Fruit fly (Drosophila melanogaster) whole organism, embryonic: ENCODE data around the gene osk.
A peak's percentile ranks its signal among the peaks of the same experiment; 100 is the strongest.

Experiments used
- CG13624 ChIP-seq: fragments of 200-800 bp; sonication (Bioruptor generic); optimal IDR thresholded peaks from 2 replicates; lab custom pipeline; 2016; ENCODE audit warnings: missing biosample characterization, missing genetic modification characterization
- CG1832 ChIP-seq: fragments of 200-800 bp; sonication (Bioruptor generic); optimal IDR thresholded peaks from 2 replicates; lab custom pipeline; 2017; ENCODE audit warnings: missing biosample characterization, mild to moderate bottlenecking, missing genetic modification characterization, inconsistent platforms
- CG4404 ChIP-seq: fragments of 200-800 bp; sonication (Bioruptor generic); IDR thresholded peaks from 2 replicates; pipeline ENCODE4 v1.3.6; 2022; ENCODE audit warnings: missing biosample characterization, missing genetic modification characterization
- CG9876 ChIP-seq: fragments of 200-800 bp; sonication (Bioruptor generic); optimal IDR thresholded peaks from 2 replicates; lab custom pipeline; 2016; ENCODE audit warnings: missing biosample characterization, missing genetic modification characterization
- Eip74EF ChIP-seq, 2 experiments: fragments of 200-800 bp in 1 of 2; fragments of >200 bp in 1 of 2; sonication (Bioruptor generic) in 1 of 2; optimal IDR thresholded peaks; 2 replicates each; lab custom pipeline; 2017 to 2019; ENCODE audit warnings: missing biosample characterization in 2 of 2, missing genetic modification characterization in 2 of 2, mild to moderate bottlenecking in 1 of 2, moderate library complexity in 1 of 2
- Sin3A ChIP-seq: fragments of >200 bp; optimal IDR thresholded peaks from 2 replicates; lab custom pipeline; 2018
- emc ChIP-seq: fragments of 200-800 bp; sonication (Bioruptor generic); optimal IDR thresholded peaks from 2 replicates; lab custom pipeline; 2016; ENCODE audit warnings: missing biosample characterization, missing genetic modification characterization
- insv ChIP-seq, 2 experiments: fragments of 200-800 bp; sonication (Bioruptor generic); optimal IDR thresholded peaks; 3 replicates each; lab custom pipeline; 2016 to 2018; ENCODE audit warnings: missing biosample characterization in 2 of 2, missing genetic modification characterization in 2 of 2
- jing ChIP-seq: fragments of 200-800 bp; sonication (Bioruptor generic); optimal IDR thresholded peaks from 2 replicates; lab custom pipeline; 2018; ENCODE audit warnings: missing biosample characterization, mild to moderate bottlenecking, missing genetic modification characterization
- pho ChIP-seq: fragments of 200-800 bp; sonication (Bioruptor generic); optimal IDR thresholded peaks from 2 replicates; lab custom pipeline; 2016; ENCODE audit warnings: missing biosample characterization, missing genetic modification characterization
- psq ChIP-seq: fragments of 200-800 bp; sonication (Bioruptor generic); optimal IDR thresholded peaks from 2 replicates; lab custom pipeline; 2017; ENCODE audit warnings: missing biosample characterization, missing genetic modification characterization
- ro ChIP-seq: fragments of 200-800 bp; sonication (Bioruptor generic); IDR thresholded peaks from 2 replicates; pipeline ENCODE4 v1.3.6; 2022; ENCODE audit warnings: missing biosample characterization, missing genetic modification characterization
- ttk ChIP-seq: fragments of 200-800 bp; sonication (Bioruptor generic); IDR thresholded peaks from 2 replicates; pipeline ENCODE4 v2.1.2; 2022; ENCODE audit warnings: missing biosample characterization, missing genetic modification characterization

DNA sequence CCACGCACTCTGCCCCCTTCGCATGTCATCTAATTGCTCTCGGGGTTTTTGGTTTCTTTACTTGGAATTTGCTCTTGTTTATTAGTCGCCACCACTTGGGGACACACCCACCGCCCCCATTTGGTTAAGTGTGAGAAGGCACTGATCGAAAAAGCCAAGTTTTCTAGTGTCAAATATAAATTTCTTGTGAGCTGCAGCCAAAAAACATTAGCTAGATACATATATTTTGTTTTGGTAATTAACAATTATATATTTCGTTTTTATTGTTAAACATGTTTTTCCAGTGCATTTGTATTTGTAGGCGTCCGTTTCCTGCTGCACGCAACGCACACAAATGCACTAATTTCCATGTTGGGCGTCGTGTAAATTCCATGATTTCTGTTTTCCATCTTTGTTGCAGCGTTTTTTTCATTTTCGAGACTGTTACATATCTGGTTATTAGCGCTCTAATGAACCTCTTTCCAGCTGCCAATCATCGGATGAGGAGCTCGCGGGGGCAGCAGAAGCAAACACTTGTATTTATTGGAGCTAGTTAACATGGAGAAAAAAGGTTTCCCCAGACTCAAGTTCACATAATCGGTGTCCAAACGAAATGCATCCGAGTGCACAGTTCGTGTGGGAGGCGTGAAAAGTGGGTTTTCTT, 14.7 kb upstream of the osk start:
- TF ChIP-seq insv (GFP tag; optimal IDR thresholded peaks at IDR 0.05; lab: Kevin White, UChicago) (no peak), jing (no peak), CG1832 (no peak), CG4404 (GFP tag; lab: Robert Waterston, UW) (no peak), emc (GFP tag; lab: Kevin White, UChicago) (no peak), ro (GFP tag; lab: Robert Waterston, UW) (no peak), pho (no peak), ttk (GFP tag; lab: Robert Waterston, UW) (peak; percentile 63), CG9876 (no peak), Eip74EF (GFP tag; optimal IDR thresholded peaks at IDR 0.05; lab: Kevin White, UChicago) (peak in 1 of 2 experiments; percentile 57), CG13624 (GFP tag; lab: Kevin White, UChicago) (no peak), Sin3A (lab: Kevin White, UChicago) (no peak), psq (GFP tag; lab: Kevin White, UChicago) (no peak)
